Worm (Caenorhabditis elegans): Measurements from ENCODE around the gene srh-39.

The srh-39 gene

DNA sequence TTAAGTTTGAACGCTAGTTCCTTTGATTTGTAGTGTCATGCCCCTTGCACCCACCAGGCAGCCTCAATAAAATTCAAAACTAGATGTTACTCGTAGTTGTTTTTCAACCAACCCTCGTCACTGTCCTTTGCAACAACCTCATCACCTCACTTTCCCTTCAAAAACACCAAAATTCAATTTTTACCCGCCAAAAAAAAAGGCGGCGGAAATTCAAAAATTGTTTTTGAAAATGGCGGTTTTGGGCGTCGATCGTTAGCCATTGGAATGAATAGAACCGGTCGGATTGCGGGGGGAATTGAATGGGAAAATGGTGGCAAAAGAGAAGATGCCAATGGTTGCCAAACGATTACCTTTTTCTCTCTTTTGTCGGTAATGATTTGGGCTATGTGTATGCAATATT is 40.7 kb upstream of the srh-39 start:
- TF ChIP-seq zag-1 (tag; optimal IDR thresholded peaks at IDR 0.05) (no peak), lsy-12 (tag; optimal IDR thresholded peaks at IDR 0.05) (no peak), R02D3.7 (tag; optimal IDR thresholded peaks at IDR 0.05) (no peak), ceh-16 (tag; optimal IDR thresholded peaks at IDR 0.05) (no peak), nfya-1 (tag; optimal IDR thresholded peaks at IDR 0.05; ENCODE audit: insufficient read depth) (no peak), jun-1 (tag; optimal IDR thresholded peaks at IDR 0.05) (no peak), pqm-1 (tag; optimal IDR thresholded peaks at IDR 0.05) (no peak), nhr-43 (tag; optimal IDR thresholded peaks at IDR 0.05; ENCODE audit: poor library complexity, severe bottlenecking) (no peak), egl-27 (tag; optimal IDR thresholded peaks at IDR 0.05) (no peak), ztf-4 (tag; optimal IDR thresholded peaks at IDR 0.05) (no peak), mml-1 (tag; optimal IDR thresholded peaks at IDR 0.05) (no peak), ceh-28 (tag; optimal IDR thresholded peaks at IDR 0.05) (no peak), lin-15B (tag; optimal IDR thresholded peaks at IDR 0.05) (no peak), hmg-11 (tag; optimal IDR thresholded peaks at IDR 0.05) (no peak), ZK546.5 (tag; optimal IDR thresholded peaks at IDR 0.05) (no peak), unc-39 (tag; optimal IDR thresholded peaks at IDR 0.05) (no peak)

DNA sequence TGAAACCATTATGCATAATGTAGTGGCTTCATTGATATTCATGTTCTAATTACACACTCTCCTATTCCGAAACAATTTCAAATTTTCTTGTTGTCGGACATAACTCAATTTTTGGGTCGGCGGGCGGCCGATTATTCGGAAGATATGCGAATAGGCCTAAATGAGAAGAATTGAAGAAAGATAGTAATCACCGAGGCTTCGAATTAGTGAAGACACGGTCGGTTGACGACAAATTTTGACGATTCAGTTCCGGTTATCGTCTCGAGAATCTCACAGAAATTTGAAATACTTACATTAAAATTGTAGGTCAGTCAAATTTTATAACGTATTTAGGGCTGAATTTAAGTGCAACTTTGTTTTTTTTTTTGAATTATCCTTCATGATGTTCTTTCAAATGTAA is 37.8 kb upstream of the srh-39 start:
- TF ChIP-seq elt-1 (tag; optimal IDR thresholded peaks at IDR 0.05) (peak; percentile 59), nhr-23 (tag; optimal IDR thresholded peaks at IDR 0.05) (peak; percentile 18), snpc-4 (tag; optimal IDR thresholded peaks at IDR 0.05) (no peak)

DNA sequence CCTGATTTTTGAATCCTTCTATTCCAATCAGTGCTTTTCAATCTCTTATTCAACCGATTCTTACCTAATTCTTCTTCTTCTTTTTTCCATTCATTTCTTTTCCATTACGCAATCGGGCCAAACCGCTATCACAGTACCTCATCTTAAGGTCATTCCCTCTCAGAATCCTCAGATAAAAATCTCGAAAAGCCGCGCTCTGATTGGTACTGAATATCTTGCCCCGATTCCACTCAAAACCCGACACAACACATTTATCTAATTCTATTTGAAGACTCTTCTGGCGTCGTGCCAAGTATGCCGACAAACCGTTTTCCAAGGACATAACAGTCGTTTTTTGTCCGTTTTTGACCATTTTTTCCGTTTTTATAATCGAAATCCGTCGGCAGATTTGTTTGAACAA is 36.5 kb upstream of the srh-39 start:
- TF ChIP-seq nhr-25 (tag; optimal IDR thresholded peaks at IDR 0.05), result peak; percentile 77
- TF ChIP-seq ceh-9 (tag; optimal IDR thresholded peaks at IDR 0.05), result no peak
- no peak for TF ChIP-seq R02D3.7 (tag; optimal IDR thresholded peaks at IDR 0.05)
- no peak for TF ChIP-seq ceh-28 (tag; optimal IDR thresholded peaks at IDR 0.05)
- TF ChIP-seq ama-1 (optimal IDR thresholded peaks at IDR 0.05), result no peak
- peak; percentile 96 for TF ChIP-seq elt-1 (tag; optimal IDR thresholded peaks at IDR 0.05)
- no peak for TF ChIP-seq nhr-77 (tag; optimal IDR thresholded peaks at IDR 0.05)
- no peak for TF ChIP-seq lin-15B (tag; optimal IDR thresholded peaks at IDR 0.05)
- TF ChIP-seq ceh-16 (tag; optimal IDR thresholded peaks at IDR 0.05), result peak; percentile 50
- TF ChIP-seq ceh-82 (tag; optimal IDR thresholded peaks at IDR 0.05), result no peak
- peak; percentile 70 for TF ChIP-seq nhr-23 (tag; optimal IDR thresholded peaks at IDR 0.05)

DNA sequence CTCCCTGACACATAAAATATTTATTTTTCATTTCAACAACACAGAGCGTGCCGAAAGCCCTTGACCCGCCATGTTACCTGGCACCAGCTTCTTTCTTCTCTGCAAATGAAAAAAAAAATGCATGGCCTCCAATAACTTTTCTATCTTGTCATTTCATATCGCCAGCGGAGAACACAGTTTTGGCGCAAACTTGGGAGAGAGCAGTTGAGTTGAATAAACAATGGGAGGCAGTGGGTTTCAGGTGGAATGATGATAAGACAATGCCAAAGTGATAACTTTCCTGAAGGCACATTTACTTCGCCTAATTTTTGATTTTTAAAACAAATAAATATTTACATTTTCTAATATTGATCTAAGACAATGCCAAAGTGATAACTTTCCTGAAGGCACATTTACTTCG is 35.9 kb upstream of the srh-39 start:
- TF ChIP-seq ceh-82 (tag; optimal IDR thresholded peaks at IDR 0.05), result no peak
- TF ChIP-seq skn-1 (tag; optimal IDR thresholded peaks at IDR 0.05), result no peak
- TF ChIP-seq pqm-1 (tag; optimal IDR thresholded peaks at IDR 0.05), result peak; percentile 20
- peak; percentile 26 for TF ChIP-seq pha-4 (tag; optimal IDR thresholded peaks at IDR 0.05)
- TF ChIP-seq nhr-11 (tag; optimal IDR thresholded peaks at IDR 0.05), result no peak
- TF ChIP-seq daf-12 (tag; optimal IDR thresholded peaks at IDR 0.05), result no peak
- no peak for TF ChIP-seq fkh-2 (tag; optimal IDR thresholded peaks at IDR 0.05)
- TF ChIP-seq unc-39 (tag; optimal IDR thresholded peaks at IDR 0.05), result no peak
- no peak for TF ChIP-seq ama-1 (optimal IDR thresholded peaks at IDR 0.05)
- peak; percentile 60 for TF ChIP-seq elt-2 (tag; optimal IDR thresholded peaks at IDR 0.05)

DNA sequence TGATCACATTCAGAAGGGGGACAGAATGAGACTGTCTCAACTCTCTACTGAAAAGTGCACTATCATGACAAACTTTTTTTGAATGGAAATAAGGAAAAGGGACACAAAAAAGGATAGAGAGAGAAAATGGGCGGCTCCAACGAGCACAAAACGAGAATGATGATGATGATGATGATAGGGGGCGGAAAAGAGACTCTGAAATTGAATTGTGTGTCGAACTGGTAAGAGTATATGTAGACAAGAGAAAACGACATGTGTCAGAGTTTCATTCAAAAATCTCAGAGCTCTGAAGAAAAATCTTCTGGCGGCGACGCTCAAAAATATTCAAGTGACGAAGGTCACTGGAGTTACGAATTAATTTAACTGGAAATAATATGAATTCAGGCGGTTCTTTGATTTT is 29.9 kb upstream of the srh-39 start:
- TF ChIP-seq fkh-10 (GFP tag; optimal IDR thresholded peaks at IDR 0.05) (peak; percentile 43), pqm-1 (tag; optimal IDR thresholded peaks at IDR 0.05) (no peak), hmg-11 (tag; optimal IDR thresholded peaks at IDR 0.05) (no peak), fos-1 (tag; optimal IDR thresholded peaks at IDR 0.05) (no peak), daf-12 (tag; optimal IDR thresholded peaks at IDR 0.05) (no peak), nhr-76 (tag; optimal IDR thresholded peaks at IDR 0.05) (no peak)

DNA sequence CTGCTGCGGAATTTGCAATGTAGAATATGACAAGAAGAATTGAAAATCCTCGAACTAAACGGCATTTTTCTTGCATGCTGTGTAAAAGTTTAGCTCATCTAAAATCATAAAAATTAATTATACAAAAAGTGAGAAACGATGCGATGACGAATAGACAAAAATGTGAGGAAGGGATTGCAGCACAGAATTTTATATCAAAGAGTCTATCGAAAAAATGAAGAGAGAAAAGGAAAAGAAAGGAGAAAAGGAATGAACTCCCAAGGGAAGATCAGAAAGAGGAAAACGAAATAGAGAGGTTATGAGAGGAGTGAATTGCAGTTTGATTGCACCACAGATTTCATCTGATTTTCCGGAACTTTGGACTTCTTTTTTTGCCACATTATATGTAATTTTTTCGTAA is 28.9 kb upstream of the srh-39 start, which contains the start of gene glr-4:
glr-4 (minus strand) TSS at position 101 of the 400 bp plus-strand sequence.
- peak; percentile 32 for TF ChIP-seq elt-1 (tag; optimal IDR thresholded peaks at IDR 0.05)
- TF ChIP-seq sea-2 (GFP tag; optimal IDR thresholded peaks at IDR 0.05), result no peak
- TF ChIP-seq ceh-28 (tag; optimal IDR thresholded peaks at IDR 0.05), result no peak
- no peak for TF ChIP-seq R02D3.7 (tag; optimal IDR thresholded peaks at IDR 0.05)

Measured in whole organism, L3 larva.